Worm (Caenorhabditis elegans) whole organism, L4/young adult: ENCODE data around the gene fbxb-41.

Source experiments
- W03F9.2 ChIP-seq: fragments of 150-350 bp; optimal IDR thresholded peaks from 2 replicates; lab custom pipeline; 2014; ENCODE audit warnings: missing biosample characterization, missing genetic modification characterization
- him-1 ChIP-seq: sonication (generic microtip); optimal IDR thresholded peaks from 2 replicates; lab custom pipeline; 2016; ENCODE audit warnings: missing genotype, missing genetic modification reagents, missing genetic modification characterization, missing compliant biosample characterization

ce11 chrII:1075424-1075823, 33.3 kb upstream of the fbxb-41 start, which contains the start of gene K02E7.11:
- no peak for TF ChIP-seq W03F9.2 (tag; lab: Kevin White, UChicago)
- TF ChIP-seq him-1 (tag; lab: Kevin White, UChicago), result no peak
